Worm (Caenorhabditis elegans) whole organism, young adult: Measurements from ENCODE around the gene nhr-188.

Experiments
- B0019.2 ChIP-seq: fragments of 200-800 bp; sonication (Bioruptor generic); conservative IDR thresholded peaks from 2 replicates; pipeline ENCODE4 v1.3.6; 2022; ENCODE audit warnings: missing genetic modification reagents, missing genetic modification characterization, missing compliant biosample characterization
- D2030.7 ChIP-seq: fragments of 200-800 bp; sonication (Bioruptor generic); IDR thresholded peaks from 2 replicates; pipeline ENCODE4 v1.3.6; 2022; ENCODE audit warnings: missing genetic modification reagents, missing genetic modification characterization, missing compliant biosample characterization
- K12H6.12 ChIP-seq: fragments of 200-800 bp; sonication (Bioruptor generic); optimal IDR thresholded peaks from 2 replicates; lab custom pipeline; 2018; ENCODE audit warnings: mild to moderate bottlenecking, missing genetic modification characterization, missing compliant biosample characterization
- Y53G8AR.9 ChIP-seq: fragments of 200-800 bp; sonication (Bioruptor generic); conservative IDR thresholded peaks from 2 replicates; pipeline ENCODE4 v1.3.6; 2022; ENCODE audit warnings: missing genetic modification reagents, missing genetic modification characterization, missing compliant biosample characterization
- aptf-2 ChIP-seq: fragments of 200-800 bp; sonication (Bioruptor generic); conservative IDR thresholded peaks from 2 replicates; pipeline ENCODE4 v1.3.6; 2022; ENCODE audit warnings: missing genetic modification reagents, missing genetic modification characterization, missing compliant biosample characterization
- cebp-1 ChIP-seq, 2 experiments: fragments of 200-800 bp in 1 of 2; sonication (Bioruptor generic) in 1 of 2; sonication (generic microtip) in 1 of 2; IDR thresholded peaks in 1 of 2; optimal IDR thresholded peaks in 1 of 2; 2 replicates each; pipeline versions ENCODE4 v1.3.6 to Lab custom; 2017 to 2022; ENCODE audit warnings: missing compliant biosample characterization in 2 of 2, missing genetic modification characterization in 2 of 2, mild to moderate bottlenecking in 1 of 2, missing genetic modification reagents in 1 of 2, moderate library complexity in 1 of 2
- ceh-58 ChIP-seq: fragments of 200-800 bp; sonication (Bioruptor generic); IDR thresholded peaks from 2 replicates; pipeline ENCODE4 v1.3.6; 2022; ENCODE audit warnings: missing genetic modification characterization, missing compliant biosample characterization
- ceh-79 ChIP-seq: sonication (generic microtip); optimal IDR thresholded peaks from 2 replicates; lab custom pipeline; 2017; ENCODE audit warnings: mild to moderate bottlenecking, missing genetic modification characterization, missing compliant biosample characterization
- die-1 ChIP-seq: sonication (generic microtip); optimal IDR thresholded peaks from 2 replicates; lab custom pipeline; 2016; ENCODE audit warnings: missing genotype, mild to moderate bottlenecking, missing genetic modification characterization, missing compliant biosample characterization
- dox-1 ChIP-seq: fragments of 200-800 bp; sonication (Bioruptor generic); IDR thresholded peaks from 2 replicates; pipeline ENCODE4 v1.3.6; 2022; ENCODE audit warnings: missing genetic modification reagents, missing genetic modification characterization, missing compliant biosample characterization
- fkh-3 ChIP-seq: sonication (generic microtip); optimal IDR thresholded peaks from 2 replicates; lab custom pipeline; 2016; ENCODE audit warnings: mild to moderate bottlenecking, missing genetic modification characterization, missing compliant biosample characterization
- hlh-12 ChIP-seq: sonication (generic microtip); optimal IDR thresholded peaks from 2 replicates; lab custom pipeline; 2016; ENCODE audit warnings: missing genetic modification characterization, missing compliant biosample characterization
- hlh-26 ChIP-seq: fragments of 200-800 bp; sonication (Bioruptor generic); conservative IDR thresholded peaks from 2 replicates; pipeline ENCODE4 v1.3.6; 2022; ENCODE audit warnings: missing genetic modification reagents, missing genetic modification characterization, missing compliant biosample characterization
- lag-1 ChIP-seq: fragments of 200-800 bp; sonication (Bioruptor generic); IDR thresholded peaks from 2 replicates; pipeline ENCODE4 v1.3.6; 2022; ENCODE audit warnings: missing genetic modification reagents, missing genetic modification characterization, missing compliant biosample characterization
- lsl-1 ChIP-seq: fragments of 200-800 bp; sonication (Bioruptor generic); optimal IDR thresholded peaks from 2 replicates; lab custom pipeline; 2018; ENCODE audit warnings: mild to moderate bottlenecking, missing genetic modification characterization, moderate library complexity, missing compliant biosample characterization
- madf-8 ChIP-seq: fragments of 200-800 bp; sonication (Bioruptor generic); conservative IDR thresholded peaks from 2 replicates; pipeline ENCODE4 v1.3.6; 2022; ENCODE audit warnings: missing genetic modification reagents, missing genetic modification characterization, missing compliant biosample characterization
- mcd-1 ChIP-seq: fragments of 200-800 bp; sonication (Bioruptor generic); IDR thresholded peaks from 2 replicates; pipeline ENCODE4 v1.3.6; 2022; ENCODE audit warnings: missing genetic modification reagents, missing genetic modification characterization, missing compliant biosample characterization
- mel-28 ChIP-seq: sonication (generic microtip); optimal IDR thresholded peaks from 2 replicates; lab custom pipeline; 2016; ENCODE audit warnings: borderline replicate concordance, mild to moderate bottlenecking, missing genetic modification characterization, missing compliant biosample characterization
- mes-4 ChIP-seq: sonication (generic microtip); optimal IDR thresholded peaks from 2 replicates; lab custom pipeline; 2016; ENCODE audit warnings: missing genotype, missing genetic modification characterization, missing compliant biosample characterization
- nfya-1 ChIP-seq: sonication (generic microtip); optimal IDR thresholded peaks from 2 replicates; lab custom pipeline; 2017; ENCODE audit warnings: antibody characterized with exemption, missing compliant biosample characterization, missing genetic modification characterization, borderline replicate concordance; ENCODE audit not compliant: insufficient read depth
- nhr-27 ChIP-seq: fragments of 200-800 bp; sonication (Bioruptor generic); optimal IDR thresholded peaks from 2 replicates; lab custom pipeline; 2018; ENCODE audit warnings: mild to moderate bottlenecking, missing genetic modification characterization, moderate library complexity, missing compliant biosample characterization
- nhr-80 ChIP-seq: sonication (generic microtip); optimal IDR thresholded peaks from 2 replicates; lab custom pipeline; 2016; ENCODE audit warnings: missing genetic modification characterization, missing compliant biosample characterization
- rcor-1 ChIP-seq: fragments of 200-800 bp; sonication (Bioruptor generic); IDR thresholded peaks from 2 replicates; pipeline ENCODE4 v1.3.6; 2022; ENCODE audit warnings: missing genetic modification reagents, missing genetic modification characterization, missing compliant biosample characterization
- rec-8 ChIP-seq, 2 experiments: sonication (generic microtip); optimal IDR thresholded peaks; 2 replicates each; lab custom pipeline; 2016; ENCODE audit warnings: mild to moderate bottlenecking in 2 of 2, missing genetic modification characterization in 2 of 2, missing genetic modification reagents in 2 of 2, missing genotype in 2 of 2, missing biosample characterization in 1 of 2, missing compliant biosample characterization in 1 of 2, moderate library complexity in 1 of 2
- rpc-1 ChIP-seq, 2 experiments: fragments of 150-350 bp in 1 of 2; sonication (generic microtip) in 1 of 2; optimal IDR thresholded peaks; 2 replicates each; lab custom pipeline; 2014 to 2018; ENCODE audit warnings: missing biosample characterization in 1 of 2, missing genetic modification characterization in 1 of 2, missing genetic modification reagents in 1 of 2, missing genotype in 1 of 2
- sdz-38 ChIP-seq: sonication (generic microtip); optimal IDR thresholded peaks from 2 replicates; lab custom pipeline; 2016; ENCODE audit warnings: missing genotype, missing genetic modification characterization, missing compliant biosample characterization
- snpc-1.3 ChIP-seq: sonication (generic microtip); optimal IDR thresholded peaks from 2 replicates; lab custom pipeline; 2017; ENCODE audit warnings: missing genetic modification characterization, mild to moderate bottlenecking, missing compliant biosample characterization, antibody characterized with exemption, moderate library complexity, missing genotype, missing genetic modification reagents; ENCODE audit not compliant: insufficient read depth
- snpc-3.4 ChIP-seq: sonication (generic microtip); optimal IDR thresholded peaks from 2 replicates; lab custom pipeline; 2017; ENCODE audit warnings: missing genetic modification characterization, mild to moderate bottlenecking, missing compliant biosample characterization, antibody characterized with exemption, moderate library complexity, missing genotype, missing genetic modification reagents
- somi-1 ChIP-seq: fragments of 200-800 bp; sonication (Bioruptor generic); optimal IDR thresholded peaks from 2 replicates; lab custom pipeline; 2018; ENCODE audit warnings: mild to moderate bottlenecking, missing genetic modification characterization, missing compliant biosample characterization
- tbp1 ChIP-seq: fragments of 200-800 bp; sonication (Bioruptor generic); optimal IDR thresholded peaks from 2 replicates; lab custom pipeline; 2018; ENCODE audit warnings: mild to moderate bottlenecking, missing genetic modification characterization, missing compliant biosample characterization
- tbx-9 ChIP-seq: sonication (generic microtip); optimal IDR thresholded peaks from 2 replicates; lab custom pipeline; 2016; ENCODE audit warnings: borderline replicate concordance, missing genetic modification characterization, inconsistent platforms, missing compliant biosample characterization
- zim-3 ChIP-seq: sonication (generic microtip); optimal IDR thresholded peaks from 2 replicates; lab custom pipeline; 2017; ENCODE audit warnings: mild to moderate bottlenecking, missing genetic modification characterization, moderate library complexity, missing compliant biosample characterization
- ztf-22 ChIP-seq: fragments of 200-800 bp; sonication (Bioruptor generic); optimal IDR thresholded peaks from 2 replicates; lab custom pipeline; 2018; ENCODE audit warnings: mild to moderate bottlenecking, missing genetic modification characterization, moderate library complexity, missing compliant biosample characterization

Gene nhr-188

DNA sequence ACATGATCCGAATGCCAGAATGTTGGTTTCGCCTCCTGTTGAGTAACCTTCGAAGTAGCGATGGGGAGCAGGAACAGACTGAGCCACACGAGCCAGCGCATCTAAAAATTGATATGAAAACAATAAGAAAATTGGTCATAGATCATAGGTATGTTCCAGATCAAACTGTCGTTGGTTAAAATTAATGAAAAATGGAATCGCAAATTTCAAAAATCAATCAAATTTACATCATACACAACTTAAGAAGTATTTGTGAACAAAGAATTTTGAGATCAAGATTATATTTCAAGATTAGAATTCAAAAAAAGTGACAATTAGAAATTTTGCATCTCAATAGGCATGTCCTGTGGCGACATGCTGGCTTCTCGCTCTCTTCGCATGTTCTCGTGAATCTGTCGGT is 33.1 kb upstream of the nhr-188 start, which contains the start of gene C17E7.9:
Gene C17E7.9, minus strand, starts transcription at position 101 of the 400 bp plus-strand sequence.
- TF ChIP-seq snpc-3.4 (no peak), hlh-12 (no peak), lsl-1 (GFP tag; lab: Kevin White, UChicago) (no peak), tbp1 (GFP tag; lab: Kevin White, UChicago) (no peak), die-1 (tag; lab: Kevin White, UChicago) (no peak), B0019.2 (GFP tag; lab: Robert Waterston, UW) (no peak), nhr-27 (tag; lab: Kevin White, UChicago) (no peak), Y53G8AR.9 (GFP tag; lab: Robert Waterston, UW) (no peak), mcd-1 (GFP tag; lab: Robert Waterston, UW) (no peak), mes-4 (tag; lab: Kevin White, UChicago) (no peak), somi-1 (no peak), rcor-1 (GFP tag; lab: Robert Waterston, UW) (no peak), madf-8 (no peak), hlh-26 (no peak), cebp-1 (GFP tag; IDR thresholded peaks at IDR 0.05; lab: Robert Waterston, UW) (no peak), cebp-1 (tag; optimal IDR thresholded peaks at IDR 0.05; lab: Kevin White, UChicago) (no peak), rpc-1 (optimal IDR thresholded peaks at IDR 0.05; lab: Kevin White, UChicago) (no peak), rpc-1 (tag; optimal IDR thresholded peaks at IDR 0.05; lab: Kevin White, UChicago) (no peak)

- no peak for TF ChIP-seq tbx-9 (tag; lab: Kevin White, UChicago)
- peak; percentile 8 for TF ChIP-seq nhr-80
- no peak for TF ChIP-seq lag-1 (GFP tag; lab: Robert Waterston, UW)
- TF ChIP-seq, all 124 proteins: peak for 1
These were observed 31.5 kb upstream of the nhr-188 start, which contains the start of gene C17E7.13 for ce11 chrV:3889113-3889512. Gene C17E7.13, minus strand, starts transcription at chrV:3889288.

ce11 chrV:3886104-3886503 is 28.4 kb upstream of the nhr-188 start, which contains the start of gene nhr-124:
Gene nhr-124, minus strand, starts transcription at chrV:3886204.
- TF ChIP-seq nfya-1 (tag; lab: Kevin White, UChicago) (no peak), D2030.7 (GFP tag; lab: Robert Waterston, UW) (no peak), sdz-38 (tag; lab: Kevin White, UChicago) (no peak), zim-3 (no peak)

DNA sequence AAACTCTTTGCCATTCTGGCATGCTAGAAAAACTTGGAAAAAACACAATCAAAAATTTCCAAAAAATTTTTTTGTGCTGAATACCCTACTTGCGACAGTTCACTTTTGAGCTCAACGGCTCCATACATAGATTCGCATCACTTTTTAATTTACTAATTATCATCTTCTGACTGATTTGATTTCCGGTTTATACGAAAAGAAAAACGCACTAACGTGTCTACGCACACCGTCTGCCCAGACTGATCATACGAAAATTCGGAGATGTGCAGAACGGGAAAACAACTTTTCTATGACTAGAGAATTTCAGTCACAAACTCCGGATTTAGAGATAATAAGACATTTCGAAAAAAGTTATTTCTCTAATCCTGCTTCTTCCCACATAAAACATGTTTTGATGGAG is 26.9 kb upstream of the nhr-188 start:
- TF ChIP-seq K12H6.12 (tag; lab: Kevin White, UChicago) (no peak), snpc-3.4 (no peak), snpc-1.3 (tag; lab: Kevin White, UChicago) (no peak), ztf-22 (no peak), ceh-79 (no peak), D2030.7 (GFP tag; lab: Robert Waterston, UW) (no peak), mcd-1 (GFP tag; lab: Robert Waterston, UW) (no peak), dox-1 (no peak), aptf-2 (GFP tag; lab: Robert Waterston, UW) (no peak), rec-8 (tag; optimal IDR thresholded peaks at IDR 0.05; lab: Kevin White, UChicago) (no peak), ceh-58 (GFP tag; lab: Robert Waterston, UW) (no peak), fkh-3 (tag; lab: Kevin White, UChicago) (no peak), B0019.2 (GFP tag; lab: Robert Waterston, UW) (no peak), mel-28 (tag; lab: Kevin White, UChicago) (no peak), tbx-9 (tag; lab: Kevin White, UChicago) (no peak), sdz-38 (tag; lab: Kevin White, UChicago) (no peak)
